Worm (Caenorhabditis elegans) whole organism, L3 larva: ENCODE data around the gene K11H3.5.

Experiments used
- ama-1 ChIP-seq: fragments of 150-350 bp; optimal IDR thresholded peaks from 2 replicates; lab custom pipeline; 2018
- ceh-16 ChIP-seq: sonication (generic microtip); optimal IDR thresholded peaks from 2 replicates; lab custom pipeline; 2017; ENCODE audit warnings: missing biosample characterization, missing genetic modification characterization
- ceh-28 ChIP-seq: fragments of 150-350 bp; optimal IDR thresholded peaks from 2 replicates; lab custom pipeline; 2014; ENCODE audit warnings: missing biosample characterization, missing genetic modification reagents, missing genetic modification characterization
- ceh-82 ChIP-seq: fragments of 150-350 bp; optimal IDR thresholded peaks from 2 replicates; lab custom pipeline; 2014; ENCODE audit warnings: missing biosample characterization, missing genetic modification characterization
- ceh-9 ChIP-seq: sonication (generic microtip); optimal IDR thresholded peaks from 2 replicates; lab custom pipeline; 2018; ENCODE audit warnings: missing biosample characterization, missing genetic modification characterization
- daf-12 ChIP-seq: fragments of 150-350 bp; optimal IDR thresholded peaks from 2 replicates; lab custom pipeline; 2014; ENCODE audit warnings: missing biosample characterization, missing genetic modification reagents, missing genetic modification characterization
- elt-2 ChIP-seq: sonication (generic microtip); optimal IDR thresholded peaks from 2 replicates; lab custom pipeline; 2016; ENCODE audit warnings: missing genetic modification reagents, mild to moderate bottlenecking, missing genetic modification characterization, missing compliant biosample characterization
- fkh-10 ChIP-seq: sonication (generic microtip); optimal IDR thresholded peaks from 2 replicates; lab custom pipeline; 2017; ENCODE audit warnings: missing biosample characterization, missing genetic modification reagents, missing genetic modification characterization
- fkh-2 ChIP-seq: fragments of 150-350 bp; optimal IDR thresholded peaks from 2 replicates; lab custom pipeline; 2014; ENCODE audit warnings: missing biosample characterization, missing genetic modification reagents, missing genetic modification characterization
- hmg-11 ChIP-seq: sonication (generic microtip); optimal IDR thresholded peaks from 2 replicates; lab custom pipeline; 2016; ENCODE audit warnings: missing genetic modification characterization, missing compliant biosample characterization
- jun-1 ChIP-seq: fragments of 150-350 bp; optimal IDR thresholded peaks from 2 replicates; lab custom pipeline; 2014; ENCODE audit warnings: missing biosample characterization, missing genetic modification reagents, missing genetic modification characterization
- lin-15B ChIP-seq: fragments of 150-350 bp; optimal IDR thresholded peaks from 2 replicates; lab custom pipeline; 2014; ENCODE audit warnings: missing biosample characterization, missing genetic modification characterization
- mdl-1 ChIP-seq: fragments of 150-350 bp; optimal IDR thresholded peaks from 2 replicates; lab custom pipeline; 2014; ENCODE audit warnings: missing biosample characterization, missing genetic modification characterization
- nfya-1 ChIP-seq: sonication (generic microtip); optimal IDR thresholded peaks from 2 replicates; lab custom pipeline; 2017; ENCODE audit warnings: missing genetic modification characterization, mild to moderate bottlenecking, missing compliant biosample characterization, antibody characterized with exemption, moderate library complexity; ENCODE audit not compliant: insufficient read depth
- nhr-11 ChIP-seq: fragments of 150-350 bp; optimal IDR thresholded peaks from 2 replicates; lab custom pipeline; 2014; ENCODE audit warnings: missing biosample characterization, missing genetic modification characterization
- nhr-23 ChIP-seq: fragments of 150-350 bp; optimal IDR thresholded peaks from 2 replicates; lab custom pipeline; 2014; ENCODE audit warnings: missing biosample characterization, missing genetic modification reagents, missing genetic modification characterization
- nhr-237 ChIP-seq: fragments of 150-350 bp; optimal IDR thresholded peaks from 2 replicates; lab custom pipeline; 2014; ENCODE audit warnings: missing biosample characterization, missing genetic modification characterization
- nhr-25 ChIP-seq: sonication (generic microtip); optimal IDR thresholded peaks from 2 replicates; lab custom pipeline; 2017; ENCODE audit warnings: missing biosample characterization, missing genetic modification characterization
- nhr-43 ChIP-seq: sonication (generic microtip); optimal IDR thresholded peaks from 2 replicates; lab custom pipeline; 2016; ENCODE audit warnings: mild to moderate bottlenecking, missing genetic modification characterization, missing compliant biosample characterization; ENCODE audit not compliant: poor library complexity, severe bottlenecking
- nhr-77 ChIP-seq: fragments of 150-350 bp; optimal IDR thresholded peaks from 2 replicates; lab custom pipeline; 2014; ENCODE audit warnings: missing biosample characterization, missing genetic modification characterization
- pha-4 ChIP-seq: fragments of 150-350 bp; optimal IDR thresholded peaks from 2 replicates; lab custom pipeline; 2014; ENCODE audit warnings: missing biosample characterization, missing genetic modification reagents, missing genetic modification characterization
- sea-2 ChIP-seq: fragments of 150-350 bp; sonication (generic microtip); optimal IDR thresholded peaks from 4 replicates; lab custom pipeline; 2014; ENCODE audit warnings: missing biosample characterization, missing genetic modification reagents, missing genetic modification characterization
- tbx-2 ChIP-seq: sonication (generic microtip); optimal IDR thresholded peaks from 2 replicates; lab custom pipeline; 2016; ENCODE audit warnings: mild to moderate bottlenecking, missing genetic modification characterization, missing compliant biosample characterization
- ztf-11 ChIP-seq: fragments of 150-350 bp; optimal IDR thresholded peaks from 2 replicates; lab custom pipeline; 2014; ENCODE audit warnings: missing biosample characterization, missing genetic modification characterization
- ztf-4 ChIP-seq: fragments of 150-350 bp; optimal IDR thresholded peaks from 2 replicates; lab custom pipeline; 2014; ENCODE audit warnings: missing biosample characterization, missing genetic modification characterization

K11H3.5 gene

DNA sequence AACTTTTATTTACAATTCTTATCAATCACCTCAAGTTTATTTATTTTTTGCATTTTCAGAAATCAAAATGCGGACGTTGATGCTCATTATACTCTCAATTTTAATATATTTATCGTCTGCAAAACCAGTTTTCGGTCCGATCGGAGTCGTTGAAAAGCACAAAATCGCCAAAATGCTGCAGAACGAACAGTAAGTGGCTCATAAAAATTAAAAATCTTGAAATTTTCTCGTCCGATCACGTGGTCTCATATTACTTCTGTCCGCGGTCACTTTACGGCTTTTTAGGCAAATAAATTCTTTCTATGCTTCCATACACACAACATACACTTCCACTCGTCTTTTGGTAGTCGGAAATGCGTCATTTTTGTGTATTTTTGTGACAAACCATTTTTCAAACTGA is at the start of gene K11H3.5:
Gene K11H3.5 (plus strand): TSS at position 54 of the 400 bp plus-strand sequence.
- TF ChIP-seq ztf-11 (no peak), tbx-2 (tag; lab: Kevin White, UChicago) (no peak), nhr-25 (tag; lab: Kevin White, UChicago) (no peak), nhr-237 (tag; lab: Kevin White, UChicago) (no peak), nhr-11 (tag; lab: Kevin White, UChicago) (no peak), hmg-11 (tag; lab: Kevin White, UChicago) (no peak), ceh-28 (no peak), ceh-16 (tag; lab: Kevin White, UChicago) (no peak), ztf-4 (tag; lab: Kevin White, UChicago) (no peak)

- TF ChIP-seq lin-15B (tag; lab: Kevin White, UChicago) (no peak), ceh-16 (tag; lab: Kevin White, UChicago) (no peak), daf-12 (no peak), nhr-77 (tag; lab: Kevin White, UChicago) (no peak), pha-4 (tag; lab: Kevin White, UChicago) (no peak), ceh-28 (no peak), nhr-25 (tag; lab: Kevin White, UChicago) (no peak), fkh-2 (no peak)
Measured at ce11 chrIII:9796448-9796847, 47.1 kb upstream of the K11H3.5 start, which contains the start of gene srxa-10. Gene srxa-10, minus strand, starts transcription at chrIII:9796548.

- TF ChIP-seq mdl-1 (tag; lab: Kevin White, UChicago) (no peak), daf-12 (no peak), ceh-9 (tag; lab: Kevin White, UChicago) (no peak), sea-2 (GFP tag; lab: Kevin White, UChicago) (no peak), ceh-82 (no peak), nhr-43 (tag; lab: Kevin White, UChicago) (no peak), lin-15B (tag; lab: Kevin White, UChicago) (peak; percentile 10), nfya-1 (tag; lab: Kevin White, UChicago) (peak; percentile 1)
Measured at ce11 chrIII:9798478-9799157, 45.0 kb upstream of the K11H3.5 start, which contains the start of gene ZK632.2. Gene ZK632.2, plus strand, starts transcription at chrIII:9799107.

ce11 chrIII:9802045-9802444 is 41.5 kb upstream of the K11H3.5 start:
- no peak for TF ChIP-seq jun-1 (tag; lab: Kevin White, UChicago)
- TF ChIP-seq ama-1 (lab: Kevin White, UChicago), result peak; percentile 50

ce11 chrIII:9804997-9805610 is 38.5 kb upstream of the K11H3.5 start, which contains the start of gene riok-3:
Gene riok-3, minus strand, starts transcription at chrIII:9805011.
- TF ChIP-seq ama-1 (lab: Kevin White, UChicago), result peak; percentile 62
- peak; percentile 33 for TF ChIP-seq nhr-25 (tag; lab: Kevin White, UChicago)
- TF ChIP-seq elt-2 (tag; lab: Kevin White, UChicago), result peak; percentile 20
- peak; percentile 12 for TF ChIP-seq nfya-1 (tag; lab: Kevin White, UChicago)
- no peak for TF ChIP-seq fkh-10 (GFP tag; lab: Kevin White, UChicago)
- peak; percentile 36 for TF ChIP-seq nhr-23 (tag; lab: Kevin White, UChicago)
- no peak for TF ChIP-seq jun-1 (tag; lab: Kevin White, UChicago)

- TF ChIP-seq ztf-11 (no peak), mdl-1 (tag; lab: Kevin White, UChicago) (no peak), nhr-25 (tag; lab: Kevin White, UChicago) (peak; percentile 26), nhr-23 (tag; lab: Kevin White, UChicago) (peak; percentile 53)
- TF ChIP-seq, all 47 proteins: peak for 2
Measured at ce11 chrIII:9806968-9807559, 36.5 kb upstream of the K11H3.5 start, which contains the start of gene ZK632.4. Gene ZK632.4, minus strand, starts transcription at chrIII:9807454.
